Worm (Caenorhabditis elegans) whole organism, L1 larva: ENCODE data around the gene F46G11.4.

Source experiments
- C04F5.9 ChIP-seq: sonication (generic microtip); optimal IDR thresholded peaks from 2 replicates; lab custom pipeline; 2016; ENCODE audit warnings: missing genetic modification characterization, missing compliant biosample characterization
- C16A3.4 ChIP-seq: fragments of 150-350 bp; optimal IDR thresholded peaks from 2 replicates; lab custom pipeline; 2014; ENCODE audit warnings: missing biosample characterization, missing genetic modification characterization
- C34B4.2 ChIP-seq: sonication (generic microtip); optimal IDR thresholded peaks from 2 replicates; lab custom pipeline; 2017; ENCODE audit warnings: mild to moderate bottlenecking, missing genetic modification characterization, missing compliant biosample characterization
- F16B12.6 ChIP-seq: fragments of 150-350 bp; optimal IDR thresholded peaks from 2 replicates; lab custom pipeline; 2014; ENCODE audit warnings: missing biosample characterization, missing genetic modification characterization
- Y116A8C.19 ChIP-seq: sonication (generic microtip); optimal IDR thresholded peaks from 2 replicates; lab custom pipeline; 2016; ENCODE audit warnings: missing compliant biosample characterization, missing genetic modification characterization, borderline replicate concordance
- alr-1 ChIP-seq: fragments of 200-800 bp; sonication (Bioruptor generic); optimal IDR thresholded peaks from 2 replicates; lab custom pipeline; 2018; ENCODE audit warnings: borderline replicate concordance, mild to moderate bottlenecking, missing genetic modification characterization, missing compliant biosample characterization
- blmp-1 ChIP-seq: fragments of 150-350 bp; optimal IDR thresholded peaks from 2 replicates; lab custom pipeline; 2014; ENCODE audit warnings: missing biosample characterization, missing genetic modification characterization
- ceh-63 ChIP-seq: fragments of 200-800 bp; sonication (Bioruptor generic); optimal IDR thresholded peaks from 2 replicates; lab custom pipeline; 2018; ENCODE audit warnings: mild to moderate bottlenecking, missing genetic modification characterization, missing compliant biosample characterization
- ceh-8 ChIP-seq: fragments of 200-800 bp; sonication (Bioruptor generic); optimal IDR thresholded peaks from 2 replicates; lab custom pipeline; 2018; ENCODE audit warnings: mild to moderate bottlenecking, missing genetic modification characterization, moderate library complexity, missing compliant biosample characterization
- ceh-82 ChIP-seq, 3 experiments: fragments of 150-350 bp in 1 of 3; sonication (generic microtip) in 2 of 3; optimal IDR thresholded peaks; 2 replicates each; lab custom pipeline; 2014 to 2017; ENCODE audit warnings: missing biosample characterization in 3 of 3, missing genetic modification characterization in 3 of 3
- ceh-88 ChIP-seq: fragments of 200-800 bp; sonication (Bioruptor generic); IDR thresholded peaks from 2 replicates; pipeline ENCODE4 v1.3.6; 2022; ENCODE audit warnings: missing genetic modification characterization, missing compliant biosample characterization
- ceh-90 ChIP-seq: sonication (generic microtip); optimal IDR thresholded peaks from 2 replicates; lab custom pipeline; 2016; ENCODE audit warnings: missing genetic modification characterization, missing compliant biosample characterization
- ces-1 ChIP-seq: fragments of 150-350 bp; optimal IDR thresholded peaks from 2 replicates; lab custom pipeline; 2014; ENCODE audit warnings: missing biosample characterization, missing genetic modification reagents, missing genetic modification characterization
- dsc-1 ChIP-seq: sonication (generic microtip); optimal IDR thresholded peaks from 2 replicates; lab custom pipeline; 2016; ENCODE audit warnings: mild to moderate bottlenecking, missing genetic modification characterization, missing compliant biosample characterization
- efl-1 ChIP-seq, 4 experiments: fragments of 150-350 bp; optimal IDR thresholded peaks in 3 of 4; peaks in 1 of 4; 1 replicate in 1 of 4; 2 replicates in 3 of 4; lab custom pipeline; 2014; ENCODE audit warnings: missing biosample characterization in 2 of 4, missing genetic modification characterization in 2 of 4, missing genetic modification reagents in 2 of 4
- efl-3 ChIP-seq: fragments of 200-800 bp; sonication (Bioruptor generic); optimal IDR thresholded peaks from 2 replicates; lab custom pipeline; 2018; ENCODE audit warnings: mild to moderate bottlenecking, missing genetic modification characterization, missing compliant biosample characterization
- elt-3 ChIP-seq, 6 experiments: fragments of 150-350 bp in 1 of 6; sonication (generic microtip); optimal IDR thresholded peaks; 2 replicates each; lab custom pipeline; 2017 to 2018; ENCODE audit warnings: missing biosample characterization in 6 of 6, missing genetic modification characterization in 6 of 6, inconsistent platforms in 1 of 6
- fkh-10 ChIP-seq: sonication (generic microtip); optimal IDR thresholded peaks from 2 replicates; lab custom pipeline; 2017; ENCODE audit warnings: missing biosample characterization, missing genetic modification reagents, missing genetic modification characterization
- fkh-4 ChIP-seq: sonication (generic microtip); optimal IDR thresholded peaks from 2 replicates; lab custom pipeline; 2016; ENCODE audit warnings: missing compliant biosample characterization, missing genetic modification characterization, borderline replicate concordance
- fkh-8 ChIP-seq: sonication (generic microtip); optimal IDR thresholded peaks from 2 replicates; lab custom pipeline; 2016; ENCODE audit warnings: mild to moderate bottlenecking, missing genetic modification characterization, missing compliant biosample characterization
- fos-1 ChIP-seq: fragments of 150-350 bp; optimal IDR thresholded peaks from 2 replicates; lab custom pipeline; 2014; ENCODE audit warnings: missing biosample characterization, missing genetic modification characterization
- irx-1 ChIP-seq: sonication (generic microtip); optimal IDR thresholded peaks from 2 replicates; lab custom pipeline; 2016; ENCODE audit warnings: missing genetic modification characterization, missing compliant biosample characterization
- isw-1 ChIP-seq: fragments of 200-800 bp; sonication (Bioruptor generic); IDR thresholded peaks from 2 replicates; pipeline ENCODE4 v1.3.6; 2022; ENCODE audit warnings: missing genetic modification characterization, missing compliant biosample characterization
- lin-15B ChIP-seq: fragments of 150-350 bp; sonication (generic microtip); optimal IDR thresholded peaks from 3 replicates; lab custom pipeline; 2014; ENCODE audit warnings: missing biosample characterization, missing genetic modification characterization
- lin-35 ChIP-seq, 2 experiments: fragments of 150-350 bp; optimal IDR thresholded peaks; 2 replicates each; lab custom pipeline; 2014; ENCODE audit warnings: missing biosample characterization in 2 of 2, missing genetic modification characterization in 2 of 2, missing genetic modification reagents in 2 of 2
- lin-39 ChIP-seq: fragments of 150-350 bp; optimal IDR thresholded peaks from 2 replicates; lab custom pipeline; 2014; ENCODE audit warnings: missing biosample characterization, missing genetic modification reagents, missing genetic modification characterization
- lir-3 ChIP-seq: sonication (generic microtip); optimal IDR thresholded peaks from 2 replicates; lab custom pipeline; 2016; ENCODE audit warnings: mild to moderate bottlenecking, missing genetic modification characterization, moderate library complexity, missing compliant biosample characterization; ENCODE audit not compliant: poor library complexity
- lsy-2 ChIP-seq, 2 experiments: fragments of 150-350 bp; optimal IDR thresholded peaks; 2 replicates each; lab custom pipeline; 2014; ENCODE audit warnings: missing biosample characterization in 2 of 2, missing genetic modification characterization in 2 of 2
- mab-9 ChIP-seq: fragments of 200-800 bp; sonication (Bioruptor generic); IDR thresholded peaks from 2 replicates; pipeline ENCODE4 v1.3.6; 2022; ENCODE audit warnings: missing genetic modification reagents, missing genetic modification characterization, missing compliant biosample characterization
- mef-2 ChIP-seq: fragments of 150-350 bp; optimal IDR thresholded peaks from 2 replicates; lab custom pipeline; 2014; ENCODE audit warnings: missing biosample characterization, missing genetic modification characterization
- mep-1 ChIP-seq: fragments of 150-350 bp; optimal IDR thresholded peaks from 2 replicates; lab custom pipeline; 2014; ENCODE audit warnings: missing biosample characterization, missing genetic modification characterization
- nhr-12 ChIP-seq: sonication (generic microtip); optimal IDR thresholded peaks from 2 replicates; lab custom pipeline; 2017; ENCODE audit warnings: missing biosample characterization, missing genetic modification characterization
- nhr-19 ChIP-seq: fragments of 200-800 bp; sonication (Bioruptor generic); conservative IDR thresholded peaks from 2 replicates; pipeline ENCODE4 v1.3.6; 2022; ENCODE audit warnings: missing genetic modification characterization, missing compliant biosample characterization
- nhr-28 ChIP-seq: fragments of 150-350 bp; optimal IDR thresholded peaks from 2 replicates; lab custom pipeline; 2014; ENCODE audit warnings: missing biosample characterization, missing genetic modification characterization
- nhr-47 ChIP-seq: sonication (generic microtip); optimal IDR thresholded peaks from 2 replicates; lab custom pipeline; 2016; ENCODE audit warnings: mild to moderate bottlenecking, missing genetic modification characterization, moderate library complexity, missing compliant biosample characterization
- nhr-85 ChIP-seq: sonication (generic microtip); peaks from one replicate; lab custom pipeline; 2016; ENCODE audit warnings: missing genetic modification characterization, inconsistent platforms, missing compliant biosample characterization
- nhr-90 ChIP-seq: sonication (generic microtip); optimal IDR thresholded peaks from 2 replicates; lab custom pipeline; 2016; ENCODE audit warnings: mild to moderate bottlenecking, missing genetic modification characterization, missing compliant biosample characterization; ENCODE audit not compliant: poor library complexity
- pag-3 ChIP-seq: sonication (generic microtip); optimal IDR thresholded peaks from 2 replicates; lab custom pipeline; 2017; ENCODE audit warnings: missing genetic modification characterization, mild to moderate bottlenecking, missing compliant biosample characterization, antibody characterized with exemption, borderline replicate concordance; ENCODE audit not compliant: insufficient read depth
- pax-3 ChIP-seq: fragments of 200-800 bp; sonication (Bioruptor generic); optimal IDR thresholded peaks from 2 replicates; lab custom pipeline; 2018; ENCODE audit warnings: mild to moderate bottlenecking, missing genetic modification characterization, moderate library complexity, missing compliant biosample characterization
- pqm-1 ChIP-seq: sonication (generic microtip); optimal IDR thresholded peaks from 3 replicates; lab custom pipeline; 2017; ENCODE audit warnings: missing biosample characterization, missing genetic modification characterization
- sup-37 ChIP-seq: fragments of 200-800 bp; sonication (Bioruptor generic); optimal IDR thresholded peaks from 2 replicates; lab custom pipeline; 2018; ENCODE audit warnings: mild to moderate bottlenecking, missing genetic modification characterization, missing compliant biosample characterization
- tlp-1 ChIP-seq: fragments of 150-350 bp; optimal IDR thresholded peaks from 2 replicates; lab custom pipeline; 2014; ENCODE audit warnings: missing biosample characterization, missing genetic modification characterization
- unc-30 ChIP-seq: sonication (generic microtip); optimal IDR thresholded peaks from 2 replicates; lab custom pipeline; 2017; ENCODE audit warnings: missing biosample characterization, missing genetic modification characterization
- unc-62 ChIP-seq: fragments of 150-350 bp; optimal IDR thresholded peaks from 2 replicates; lab custom pipeline; 2014; ENCODE audit warnings: missing biosample characterization, missing genetic modification reagents, missing genetic modification characterization
- unc-86 ChIP-seq: sonication (generic microtip); optimal IDR thresholded peaks from 2 replicates; lab custom pipeline; 2016; ENCODE audit warnings: missing genetic modification characterization, missing compliant biosample characterization
- unc-98 ChIP-seq: fragments of 200-800 bp; sonication (Bioruptor generic); IDR thresholded peaks from 2 replicates; pipeline ENCODE4 v1.3.6; 2022; ENCODE audit warnings: missing genetic modification characterization, missing compliant biosample characterization
- zag-1 ChIP-seq: fragments of 150-350 bp; optimal IDR thresholded peaks from 2 replicates; lab custom pipeline; 2014; ENCODE audit warnings: missing biosample characterization, missing genetic modification characterization

The F46G11.4 gene

DNA sequence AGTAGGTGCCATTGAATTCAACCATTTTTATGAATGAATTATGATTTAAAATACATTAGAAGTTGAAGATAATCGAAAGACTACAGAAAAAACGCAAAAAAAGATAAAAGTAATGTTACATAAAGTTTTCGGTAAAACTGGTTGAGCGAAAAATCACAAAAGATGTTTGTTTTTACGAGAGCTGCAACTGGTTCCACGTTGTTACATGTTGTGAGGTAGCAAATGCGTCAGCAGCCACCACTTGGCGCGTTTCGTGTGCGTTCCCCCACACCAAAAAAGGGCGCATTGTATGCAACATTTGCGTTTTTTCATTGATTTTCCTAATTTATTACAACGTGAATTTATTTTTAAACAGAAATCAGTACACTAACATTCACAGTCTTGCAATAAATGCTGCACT is 16.4 kb downstream of the F46G11.4 start, which contains the start of gene gakh-1 (continued):
- peak; percentile 93 for TF ChIP-seq nhr-85
- peak; percentile 25 for TF ChIP-seq fkh-10 (GFP tag; lab: Kevin White, UChicago)
- peak; percentile 1 for TF ChIP-seq fos-1 (tag; lab: Kevin White, UChicago)
- no peak for TF ChIP-seq unc-62
- no peak for TF ChIP-seq pqm-1 (tag; lab: Kevin White, UChicago)
- peak; percentile 34 for TF ChIP-seq isw-1
- peak; percentile 83 for TF ChIP-seq nhr-47 (tag; lab: Kevin White, UChicago)
- peak in 2 of 6 experiments; percentile 2 to 18 for TF ChIP-seq elt-3 (tag; optimal IDR thresholded peaks at IDR 0.05; lab: Kevin White, UChicago)
- TF ChIP-seq ceh-82 (tag; optimal IDR thresholded peaks at IDR 0.05; lab: Kevin White, UChicago): peak; percentile 5 to 39 (median 32)

DNA sequence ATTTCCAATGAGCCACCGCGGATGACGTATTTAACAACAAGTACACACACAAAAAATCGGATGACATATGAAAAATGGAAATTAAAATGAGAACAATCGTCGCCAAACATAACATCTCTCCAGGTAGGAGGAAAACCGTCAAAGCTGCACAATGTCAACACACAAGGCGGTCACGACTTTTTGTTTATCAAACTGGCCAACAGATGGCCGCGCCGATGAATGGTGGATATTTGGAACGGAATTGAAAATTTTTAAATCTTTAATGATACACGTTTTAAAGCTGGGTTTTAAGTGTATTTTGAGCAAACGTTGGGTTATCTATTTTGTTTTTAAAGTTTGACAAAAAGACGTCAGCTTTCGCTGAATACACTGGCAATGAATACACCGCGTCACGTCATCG is 17.3 kb downstream of the F46G11.4 start:
- TF ChIP-seq alr-1 (tag; lab: Kevin White, UChicago): no peak
- TF ChIP-seq C34B4.2 (tag; lab: Kevin White, UChicago): no peak
- TF ChIP-seq C04F5.9 (tag; lab: Kevin White, UChicago): no peak
- no peak for TF ChIP-seq efl-1 (optimal IDR thresholded peaks at IDR 0.05; lab: Kevin White, UChicago)
- peak in 1 of 2 experiments; percentile 72 for TF ChIP-seq efl-1 (GFP tag; optimal IDR thresholded peaks at IDR 0.05 in 1 of 2; lab: Kevin White, UChicago)

DNA sequence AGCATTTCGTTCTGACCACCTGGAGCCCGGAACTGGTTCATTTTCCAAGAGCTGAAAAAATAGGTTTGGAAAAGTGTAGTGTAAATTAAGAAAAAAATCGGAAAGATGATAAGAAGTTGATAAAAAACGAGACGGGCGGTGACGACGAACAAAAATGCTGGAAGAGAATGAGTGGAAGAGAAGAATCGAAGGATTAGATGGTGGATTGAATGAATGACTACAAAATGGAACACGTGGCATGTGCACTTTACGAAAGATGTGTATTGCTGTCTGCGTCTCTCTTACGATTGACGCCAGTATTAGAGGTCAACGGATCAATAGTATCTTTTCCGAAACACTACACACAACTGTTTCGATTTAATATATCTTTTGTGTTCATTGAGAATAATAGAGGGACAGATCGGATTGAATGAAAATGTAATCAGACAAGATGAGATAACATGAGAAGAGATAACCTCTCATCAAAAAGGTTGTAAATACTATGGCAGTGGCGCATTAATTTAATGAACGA is 17.9 kb downstream of the F46G11.4 start, which contains the start of gene sft-4:
sft-4 (minus strand) TSS at position 51 of the 511 bp plus-strand sequence.
- TF ChIP-seq irx-1 (tag; lab: Kevin White, UChicago): no peak
- no peak for TF ChIP-seq zag-1 (tag; lab: Kevin White, UChicago)
- TF ChIP-seq ces-1 (GFP tag; lab: Kevin White, UChicago): no peak
- no peak for TF ChIP-seq efl-3 (GFP tag; lab: Kevin White, UChicago)
- TF ChIP-seq ceh-90 (tag; lab: Kevin White, UChicago): no peak
- TF ChIP-seq nhr-19 (GFP tag; lab: Robert Waterston, UW): peak; percentile 55
- no peak for TF ChIP-seq nhr-12 (tag; lab: Kevin White, UChicago)
- TF ChIP-seq mab-9: no peak
- peak; percentile 14 for TF ChIP-seq lir-3
- TF ChIP-seq fkh-4 (tag; lab: Kevin White, UChicago): no peak
- no peak for TF ChIP-seq mef-2 (tag; lab: Kevin White, UChicago)
- TF ChIP-seq nhr-47 (tag; lab: Kevin White, UChicago): peak; percentile 17
- TF ChIP-seq Y116A8C.19 (tag; lab: Kevin White, UChicago): no peak
- no peak for TF ChIP-seq tlp-1 (tag; lab: Kevin White, UChicago)
- no peak for TF ChIP-seq isw-1
- TF ChIP-seq pqm-1 (tag; lab: Kevin White, UChicago): no peak
- no peak for TF ChIP-seq fkh-10 (GFP tag; lab: Kevin White, UChicago)
- TF ChIP-seq ceh-88 (GFP tag; lab: Robert Waterston, UW): no peak
- TF ChIP-seq ceh-8 (GFP tag; lab: Kevin White, UChicago): no peak
- peak; percentile 39 to 40 for TF ChIP-seq lsy-2 (tag; optimal IDR thresholded peaks at IDR 0.05; lab: Kevin White, UChicago)
- TF ChIP-seq unc-62: no peak
- TF ChIP-seq ceh-82 (tag; optimal IDR thresholded peaks at IDR 0.05; lab: Kevin White, UChicago): no peak
- peak; percentile 26 for TF ChIP-seq dsc-1
- TF ChIP-seq fos-1 (tag; lab: Kevin White, UChicago): no peak
- no peak for TF ChIP-seq ceh-63
- peak; percentile 44 for TF ChIP-seq blmp-1 (tag; lab: Kevin White, UChicago)
- TF ChIP-seq lin-39: no peak
- TF ChIP-seq unc-98 (GFP tag; lab: Robert Waterston, UW): no peak
- TF ChIP-seq unc-30: no peak
- TF ChIP-seq lin-15B: no peak
- TF ChIP-seq F16B12.6 (tag; lab: Kevin White, UChicago): no peak
- TF ChIP-seq nhr-90 (tag; lab: Kevin White, UChicago): peak; percentile 35
- TF ChIP-seq fkh-8 (tag; lab: Kevin White, UChicago): no peak
- no peak for TF ChIP-seq C16A3.4 (tag; lab: Kevin White, UChicago)
- TF ChIP-seq nhr-28: no peak
- TF ChIP-seq unc-86 (tag; lab: Kevin White, UChicago): no peak
- TF ChIP-seq mep-1 (tag; lab: Kevin White, UChicago): peak; percentile 40
- TF ChIP-seq sup-37 (GFP tag; lab: Kevin White, UChicago): no peak
- no peak for TF ChIP-seq pag-3 (tag; lab: Kevin White, UChicago)
- TF ChIP-seq pax-3 (tag; lab: Kevin White, UChicago): no peak
- peak; percentile 36 for TF ChIP-seq nhr-85
- peak in 1 of 2 experiments; percentile 1 for TF ChIP-seq lin-35 (GFP tag; optimal IDR thresholded peaks at IDR 0.05; lab: Kevin White, UChicago)
